Worm (Caenorhabditis elegans) whole organism, young adult: Measurements from ENCODE around the gene phf-5.

Source experiments
- B0035.1 ChIP-seq: sonication (generic microtip); optimal IDR thresholded peaks from 2 replicates; lab custom pipeline; 2016; ENCODE audit warnings: missing genetic modification characterization, mild to moderate bottlenecking, missing compliant biosample characterization, missing genotype, missing genetic modification reagents
- B0261.1 ChIP-seq: sonication (generic microtip); optimal IDR thresholded peaks from 2 replicates; lab custom pipeline; 2016; ENCODE audit warnings: mild to moderate bottlenecking, missing genetic modification characterization, moderate library complexity, missing compliant biosample characterization
- C17E4.6 ChIP-seq: fragments of 200-800 bp; sonication (Bioruptor generic); IDR thresholded peaks from 2 replicates; pipeline ENCODE4 v1.3.6; 2022; ENCODE audit warnings: missing genetic modification reagents, missing genetic modification characterization, missing compliant biosample characterization
- F10E7.11 ChIP-seq: sonication (generic microtip); optimal IDR thresholded peaks from 2 replicates; lab custom pipeline; 2017; ENCODE audit warnings: mild to moderate bottlenecking, missing genetic modification characterization, moderate library complexity, missing compliant biosample characterization
- F23B12.7 ChIP-seq: sonication (generic microtip); optimal IDR thresholded peaks from 2 replicates; lab custom pipeline; 2017; ENCODE audit warnings: missing genetic modification characterization, mild to moderate bottlenecking, missing compliant biosample characterization, antibody characterized with exemption, moderate library complexity; ENCODE audit not compliant: insufficient read depth
- F33H1.4 ChIP-seq: fragments of 200-800 bp; sonication (Bioruptor generic); IDR thresholded peaks from 2 replicates; pipeline ENCODE4 v1.3.6; 2022; ENCODE audit warnings: missing genetic modification reagents, missing genetic modification characterization, missing compliant biosample characterization
- F57C9.4 ChIP-seq: sonication (generic microtip); optimal IDR thresholded peaks from 2 replicates; lab custom pipeline; 2017; ENCODE audit warnings: mild to moderate bottlenecking, missing genetic modification characterization, missing compliant biosample characterization
- Y79H2A.3 ChIP-seq: fragments of 200-800 bp; sonication (Bioruptor generic); conservative IDR thresholded peaks from 2 replicates; pipeline ENCODE4 v1.3.6; 2022; ENCODE audit warnings: missing genetic modification reagents, missing genetic modification characterization, missing compliant biosample characterization
- ama-1 ChIP-seq, 3 experiments: fragments of 150-350 bp in 1 of 3; sonication (generic microtip) in 2 of 3; optimal IDR thresholded peaks; 2 replicates each; lab custom pipeline; 2014 to 2018; ENCODE audit warnings: missing biosample characterization in 2 of 3, missing genetic modification characterization in 2 of 3, missing genetic modification reagents in 2 of 3
- aptf-2 ChIP-seq: fragments of 200-800 bp; sonication (Bioruptor generic); conservative IDR thresholded peaks from 2 replicates; pipeline ENCODE4 v1.3.6; 2022; ENCODE audit warnings: missing genetic modification reagents, missing genetic modification characterization, missing compliant biosample characterization
- atf-7 ChIP-seq: sonication (generic microtip); optimal IDR thresholded peaks from 2 replicates; lab custom pipeline; 2017; ENCODE audit warnings: mild to moderate bottlenecking, missing genetic modification characterization, missing compliant biosample characterization
- attf-5 ChIP-seq: fragments of 200-800 bp; sonication (Bioruptor generic); optimal IDR thresholded peaks from 2 replicates; lab custom pipeline; 2018; ENCODE audit warnings: mild to moderate bottlenecking, missing genetic modification characterization, missing compliant biosample characterization
- bed-2 ChIP-seq: fragments of 200-800 bp; sonication (Bioruptor generic); IDR thresholded peaks from 2 replicates; pipeline ENCODE4 v1.3.6; 2022; ENCODE audit warnings: missing genetic modification reagents, missing genetic modification characterization, missing compliant biosample characterization
- ceh-100 ChIP-seq: fragments of 200-800 bp; sonication (Bioruptor generic); IDR thresholded peaks from 2 replicates; pipeline ENCODE4 v1.3.6; 2022; ENCODE audit warnings: missing genetic modification reagents, missing genetic modification characterization, missing compliant biosample characterization
- ceh-27 ChIP-seq: fragments of 200-800 bp; sonication (Bioruptor generic); optimal IDR thresholded peaks from 2 replicates; lab custom pipeline; 2018; ENCODE audit warnings: mild to moderate bottlenecking, missing genetic modification characterization, moderate library complexity, missing compliant biosample characterization
- ceh-58 ChIP-seq: fragments of 200-800 bp; sonication (Bioruptor generic); IDR thresholded peaks from 2 replicates; pipeline ENCODE4 v1.3.6; 2022; ENCODE audit warnings: missing genetic modification characterization, missing compliant biosample characterization
- dox-1 ChIP-seq: fragments of 200-800 bp; sonication (Bioruptor generic); IDR thresholded peaks from 2 replicates; pipeline ENCODE4 v1.3.6; 2022; ENCODE audit warnings: missing genetic modification reagents, missing genetic modification characterization, missing compliant biosample characterization
- efl-1 ChIP-seq: fragments of 150-350 bp; optimal IDR thresholded peaks from 2 replicates; lab custom pipeline; 2014; ENCODE audit warnings: missing biosample characterization, missing genetic modification reagents, missing genetic modification characterization
- egl-18 ChIP-seq: fragments of 200-800 bp; sonication (Bioruptor generic); IDR thresholded peaks from 2 replicates; pipeline ENCODE4 v1.3.6; 2022; ENCODE audit warnings: missing genetic modification reagents, missing genetic modification characterization, missing compliant biosample characterization
- egl-44 ChIP-seq: fragments of 200-800 bp; sonication (Bioruptor generic); IDR thresholded peaks from 2 replicates; pipeline ENCODE4 v1.3.6; 2022; ENCODE audit warnings: missing genetic modification reagents, missing genetic modification characterization, missing compliant biosample characterization
- hmg-1.2 ChIP-seq: fragments of 200-800 bp; sonication (Bioruptor generic); IDR thresholded peaks from 2 replicates; pipeline ENCODE4 v1.3.6; 2022; ENCODE audit warnings: missing genetic modification reagents, missing genetic modification characterization, missing compliant biosample characterization
- hmg-20 ChIP-seq: fragments of 200-800 bp; sonication (Bioruptor generic); IDR thresholded peaks from 2 replicates; pipeline ENCODE4 v1.3.6; 2022; ENCODE audit warnings: missing genetic modification reagents, missing genetic modification characterization, missing compliant biosample characterization
- let-526 ChIP-seq: fragments of 200-800 bp; sonication (Bioruptor generic); IDR thresholded peaks from 2 replicates; pipeline ENCODE4 v1.3.6; 2022; ENCODE audit warnings: missing genetic modification reagents, missing genetic modification characterization, missing compliant biosample characterization
- let-607 ChIP-seq, 2 experiments: fragments of 200-800 bp in 1 of 2; sonication (Bioruptor generic) in 1 of 2; sonication (generic microtip) in 1 of 2; optimal IDR thresholded peaks; 2 replicates each; lab custom pipeline; 2016 to 2018; ENCODE audit warnings: mild to moderate bottlenecking in 2 of 2, missing compliant biosample characterization in 2 of 2, missing genetic modification characterization in 2 of 2, moderate library complexity in 2 of 2, missing genotype in 1 of 2
- lin-35 ChIP-seq, 3 experiments: fragments of 150-350 bp in 2 of 3; sonication (generic microtip) in 1 of 3; optimal IDR thresholded peaks; 2 replicates each; lab custom pipeline; 2014 to 2018; ENCODE audit warnings: missing biosample characterization in 3 of 3, missing genetic modification characterization in 3 of 3, missing genetic modification reagents in 3 of 3
- lin-40 ChIP-seq: sonication (generic microtip); optimal IDR thresholded peaks from 2 replicates; lab custom pipeline; 2016; ENCODE audit warnings: missing genetic modification characterization, mild to moderate bottlenecking, missing compliant biosample characterization, missing genotype, missing genetic modification reagents
- lin-54 ChIP-seq: fragments of 200-800 bp; sonication (Bioruptor generic); optimal IDR thresholded peaks from 2 replicates; lab custom pipeline; 2018; ENCODE audit warnings: mild to moderate bottlenecking, missing genetic modification characterization, missing compliant biosample characterization
- lir-1 ChIP-seq: fragments of 200-800 bp; sonication (Bioruptor generic); conservative IDR thresholded peaks from 2 replicates; pipeline ENCODE4 v1.3.6; 2022; ENCODE audit warnings: missing genetic modification reagents, missing genetic modification characterization, missing compliant biosample characterization
- lsl-1 ChIP-seq: fragments of 200-800 bp; sonication (Bioruptor generic); optimal IDR thresholded peaks from 2 replicates; lab custom pipeline; 2018; ENCODE audit warnings: mild to moderate bottlenecking, missing genetic modification characterization, moderate library complexity, missing compliant biosample characterization
- lsy-27 ChIP-seq: sonication (generic microtip); optimal IDR thresholded peaks from 2 replicates; lab custom pipeline; 2017; ENCODE audit warnings: missing genetic modification characterization, mild to moderate bottlenecking, missing compliant biosample characterization, antibody characterized with exemption, missing genotype, borderline replicate concordance; ENCODE audit not compliant: insufficient read depth
- madf-6 ChIP-seq: fragments of 200-800 bp; sonication (Bioruptor generic); IDR thresholded peaks from 2 replicates; pipeline ENCODE4 v1.3.6; 2022; ENCODE audit warnings: missing genetic modification reagents, missing genetic modification characterization, missing compliant biosample characterization
- madf-8 ChIP-seq: fragments of 200-800 bp; sonication (Bioruptor generic); conservative IDR thresholded peaks from 2 replicates; pipeline ENCODE4 v1.3.6; 2022; ENCODE audit warnings: missing genetic modification reagents, missing genetic modification characterization, missing compliant biosample characterization
- mcd-1 ChIP-seq: fragments of 200-800 bp; sonication (Bioruptor generic); IDR thresholded peaks from 2 replicates; pipeline ENCODE4 v1.3.6; 2022; ENCODE audit warnings: missing genetic modification reagents, missing genetic modification characterization, missing compliant biosample characterization
- mes-4 ChIP-seq: sonication (generic microtip); optimal IDR thresholded peaks from 2 replicates; lab custom pipeline; 2016; ENCODE audit warnings: missing genotype, missing genetic modification characterization, missing compliant biosample characterization
- nfyb-1 ChIP-seq: fragments of 200-800 bp; sonication (Bioruptor generic); IDR thresholded peaks from 2 replicates; pipeline ENCODE4 v1.3.6; 2022; ENCODE audit warnings: missing genetic modification reagents, missing genetic modification characterization, missing compliant biosample characterization
- nhr-90 ChIP-seq: sonication (generic microtip); optimal IDR thresholded peaks from 2 replicates; lab custom pipeline; 2016; ENCODE audit warnings: missing genotype, mild to moderate bottlenecking, missing genetic modification characterization, missing compliant biosample characterization
- pbrm-1 ChIP-seq: fragments of 200-800 bp; sonication (Bioruptor generic); IDR thresholded peaks from 2 replicates; pipeline ENCODE4 v1.3.6; 2022; ENCODE audit warnings: missing genetic modification reagents, missing genetic modification characterization, missing compliant biosample characterization
- rcor-1 ChIP-seq: fragments of 200-800 bp; sonication (Bioruptor generic); IDR thresholded peaks from 2 replicates; pipeline ENCODE4 v1.3.6; 2022; ENCODE audit warnings: missing genetic modification reagents, missing genetic modification characterization, missing compliant biosample characterization
- sdz-38 ChIP-seq: sonication (generic microtip); optimal IDR thresholded peaks from 2 replicates; lab custom pipeline; 2016; ENCODE audit warnings: missing genotype, missing genetic modification characterization, missing compliant biosample characterization
- sea-2 ChIP-seq: fragments of 200-800 bp; sonication (Bioruptor generic); IDR thresholded peaks from 2 replicates; pipeline ENCODE4 v1.3.6; 2022; ENCODE audit warnings: missing genetic modification characterization, missing compliant biosample characterization
- tbp1 ChIP-seq: fragments of 200-800 bp; sonication (Bioruptor generic); optimal IDR thresholded peaks from 2 replicates; lab custom pipeline; 2018; ENCODE audit warnings: mild to moderate bottlenecking, missing genetic modification characterization, missing compliant biosample characterization
- tbx-9 ChIP-seq: sonication (generic microtip); optimal IDR thresholded peaks from 2 replicates; lab custom pipeline; 2016; ENCODE audit warnings: borderline replicate concordance, missing genetic modification characterization, inconsistent platforms, missing compliant biosample characterization
- unc-130 ChIP-seq: sonication (generic microtip); optimal IDR thresholded peaks from 2 replicates; lab custom pipeline; 2016; ENCODE audit warnings: missing genetic modification reagents, missing genetic modification characterization, missing compliant biosample characterization
- ztf-6 ChIP-seq: fragments of 200-800 bp; sonication (Bioruptor generic); IDR thresholded peaks from 2 replicates; pipeline ENCODE4 v1.3.6; 2022; ENCODE audit warnings: missing genetic modification reagents, missing genetic modification characterization, missing compliant biosample characterization

Gene phf-5

DNA sequence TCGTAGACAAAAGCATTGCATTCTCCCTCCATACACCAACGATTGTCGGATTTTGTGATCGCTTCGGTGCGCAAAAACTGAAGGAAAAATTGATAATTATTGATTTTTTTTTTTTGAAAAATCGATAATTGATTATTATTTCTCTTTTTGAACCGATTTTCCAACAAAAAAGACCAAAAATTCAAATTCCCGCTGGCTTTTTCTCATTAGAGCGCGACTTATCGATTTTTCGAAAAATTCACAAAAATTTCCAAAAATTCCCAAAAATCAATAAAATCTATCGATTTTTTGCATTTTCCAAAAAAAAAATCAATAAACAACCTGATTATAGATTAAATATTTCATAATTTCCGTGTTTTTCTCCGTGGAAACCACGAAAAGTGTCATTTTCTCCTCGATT, 14.8 kb upstream of the phf-5 start:
- TF ChIP-seq madf-6 (GFP tag; lab: Robert Waterston, UW) (no peak), pbrm-1 (GFP tag; lab: Robert Waterston, UW) (no peak), sea-2 (GFP tag; lab: Robert Waterston, UW) (no peak), madf-8 (no peak), let-607 (tag; optimal IDR thresholded peaks at IDR 0.05; lab: Kevin White, UChicago) (no peak), ztf-6 (GFP tag; lab: Robert Waterston, UW) (no peak), lin-35 (GFP tag; optimal IDR thresholded peaks at IDR 0.05; lab: Kevin White, UChicago) (no peak), B0035.1 (no peak), bed-2 (GFP tag; lab: Robert Waterston, UW) (no peak), F57C9.4 (tag; lab: Kevin White, UChicago) (no peak), aptf-2 (GFP tag; lab: Robert Waterston, UW) (no peak), ceh-58 (GFP tag; lab: Robert Waterston, UW) (no peak), Y79H2A.3 (GFP tag; lab: Robert Waterston, UW) (no peak), hmg-1.2 (no peak), unc-130 (GFP tag; lab: Kevin White, UChicago) (no peak), lsy-27 (no peak), attf-5 (GFP tag; lab: Kevin White, UChicago) (no peak)

ce11 chrIII:2329336-2329735, 14.0 kb upstream of the phf-5 start, which contains the start of gene Y54F10BM.12:
TSS of gene Y54F10BM.12 (minus strand) at chrIII:2329679.
- TF ChIP-seq lin-40 (no peak), rcor-1 (GFP tag; lab: Robert Waterston, UW) (no peak), hmg-20 (no peak), F23B12.7 (tag; lab: Kevin White, UChicago) (no peak), let-526 (GFP tag; lab: Robert Waterston, UW) (no peak), ama-1 (optimal IDR thresholded peaks at IDR 0.05; lab: Kevin White, UChicago) (no peak), ama-1 (GFP tag; optimal IDR thresholded peaks at IDR 0.05; lab: Kevin White, UChicago) (no peak), egl-18 (GFP tag; lab: Robert Waterston, UW) (no peak), F10E7.11 (tag; lab: Kevin White, UChicago) (no peak), B0261.1 (tag; lab: Kevin White, UChicago) (no peak), tbx-9 (tag; lab: Kevin White, UChicago) (no peak)

DNA sequence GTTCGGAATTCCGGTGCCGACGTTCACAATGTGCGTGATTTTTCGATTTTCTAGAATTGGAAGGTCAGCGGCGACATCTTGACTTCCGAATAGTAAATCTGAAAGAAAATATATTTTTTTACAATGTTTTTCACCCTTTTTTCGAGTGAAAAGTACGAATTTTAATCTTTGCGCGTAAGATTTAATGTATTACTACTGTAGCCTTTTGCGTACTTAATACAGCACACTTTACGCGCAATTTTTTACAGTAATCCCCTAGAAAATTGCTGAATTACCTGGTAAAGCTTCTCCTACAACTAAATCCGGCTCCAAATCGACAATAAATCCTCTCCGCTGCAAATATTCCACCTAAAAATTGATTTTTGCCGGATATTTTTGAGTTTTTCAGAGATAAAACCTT, 13.0 kb upstream of the phf-5 start:
- TF ChIP-seq tbx-9 (tag; lab: Kevin White, UChicago), result no peak
- no peak for TF ChIP-seq pbrm-1 (GFP tag; lab: Robert Waterston, UW)
- no peak for TF ChIP-seq lsy-27
- TF ChIP-seq C17E4.6 (GFP tag; lab: Robert Waterston, UW), result no peak
- no peak for TF ChIP-seq nfyb-1 (GFP tag; lab: Robert Waterston, UW)
- no peak for TF ChIP-seq dox-1 (GFP tag; lab: Robert Waterston, UW)
- TF ChIP-seq B0035.1, result no peak
- no peak for TF ChIP-seq ceh-27
- TF ChIP-seq mes-4 (tag; lab: Kevin White, UChicago), result no peak
- TF ChIP-seq nhr-90 (tag; lab: Kevin White, UChicago), result no peak
- TF ChIP-seq egl-44, result no peak
- no peak for TF ChIP-seq atf-7
- no peak for TF ChIP-seq ceh-100 (GFP tag; lab: Robert Waterston, UW)
- peak; percentile 12; the same call in 1 of the 2 replicates for TF ChIP-seq madf-6 (GFP tag; lab: Robert Waterston, UW)
- TF ChIP-seq lin-54, result no peak
- no peak for TF ChIP-seq sdz-38 (tag; lab: Kevin White, UChicago)
- TF ChIP-seq lsl-1, result peak; percentile 77
- no peak for TF ChIP-seq tbp1 (GFP tag; lab: Kevin White, UChicago)
- no peak for TF ChIP-seq efl-1 (GFP tag; lab: Kevin White, UChicago)
- TF ChIP-seq mcd-1 (GFP tag; lab: Robert Waterston, UW), result peak; percentile 29; the same call in 1 of the 2 replicates
- peak; percentile 27; the same call in 1 of the 2 replicates for TF ChIP-seq F33H1.4 (GFP tag; lab: Robert Waterston, UW)
- TF ChIP-seq lir-1 (GFP tag; lab: Robert Waterston, UW), result no peak
- TF ChIP-seq F23B12.7 (tag; lab: Kevin White, UChicago), result no peak
